Fruit fly (Drosophila melanogaster) whole organism, embryonic: ENCODE measurements around the gene CG33687.

Experiments
- CG10431 ChIP-seq: fragments of 200-800 bp; sonication (Bioruptor generic); optimal IDR thresholded peaks from 3 replicates; lab custom pipeline; 2018; ENCODE audit warnings: missing biosample characterization, mild to moderate bottlenecking, missing genetic modification characterization
- CG15601 ChIP-seq: fragments of 200-800 bp; sonication (Bioruptor generic); optimal IDR thresholded peaks from 3 replicates; lab custom pipeline; 2019; ENCODE audit warnings: missing biosample characterization, mild to moderate bottlenecking, missing genetic modification characterization, moderate library complexity
- CG17186 ChIP-seq: fragments of 200-800 bp; sonication (Bioruptor generic); optimal IDR thresholded peaks from 3 replicates; lab custom pipeline; 2017; ENCODE audit warnings: missing biosample characterization, missing genetic modification reagents, missing genetic modification characterization
- CG17359 ChIP-seq: fragments of 200-800 bp; sonication (Bioruptor generic); optimal IDR thresholded peaks from 3 replicates; lab custom pipeline; 2018; ENCODE audit warnings: missing biosample characterization, mild to moderate bottlenecking, missing genetic modification characterization, moderate library complexity
- CG1832 ChIP-seq: fragments of 200-800 bp; sonication (Bioruptor generic); optimal IDR thresholded peaks from 2 replicates; lab custom pipeline; 2017; ENCODE audit warnings: missing biosample characterization, mild to moderate bottlenecking, missing genetic modification characterization, inconsistent platforms
- CG30403 ChIP-seq: fragments of 200-800 bp; sonication (Bioruptor generic); optimal IDR thresholded peaks from 3 replicates; lab custom pipeline; 2016; ENCODE audit warnings: missing biosample characterization, missing genetic modification characterization
- CG9437 ChIP-seq: fragments of 200-800 bp; sonication (Bioruptor generic); optimal IDR thresholded peaks from 2 replicates; lab custom pipeline; 2018; ENCODE audit warnings: missing biosample characterization, mild to moderate bottlenecking, missing genetic modification characterization
- Chrac-16 ChIP-seq: fragments of 200-800 bp; sonication (Bioruptor generic); optimal IDR thresholded peaks from 3 replicates; lab custom pipeline; 2016; ENCODE audit warnings: missing biosample characterization, missing genetic modification characterization
- Dref ChIP-seq: fragments of 200-800 bp; sonication (Bioruptor generic); IDR thresholded peaks from 2 replicates; pipeline ENCODE4 v1.3.6; 2022; ENCODE audit warnings: missing biosample characterization, missing genetic modification characterization
- slbo ChIP-seq: fragments of 200-800 bp; sonication (Bioruptor generic); IDR thresholded peaks from 2 replicates; pipeline ENCODE4 v1.3.6; 2022; ENCODE audit warnings: missing biosample characterization, missing genetic modification characterization

DNA sequence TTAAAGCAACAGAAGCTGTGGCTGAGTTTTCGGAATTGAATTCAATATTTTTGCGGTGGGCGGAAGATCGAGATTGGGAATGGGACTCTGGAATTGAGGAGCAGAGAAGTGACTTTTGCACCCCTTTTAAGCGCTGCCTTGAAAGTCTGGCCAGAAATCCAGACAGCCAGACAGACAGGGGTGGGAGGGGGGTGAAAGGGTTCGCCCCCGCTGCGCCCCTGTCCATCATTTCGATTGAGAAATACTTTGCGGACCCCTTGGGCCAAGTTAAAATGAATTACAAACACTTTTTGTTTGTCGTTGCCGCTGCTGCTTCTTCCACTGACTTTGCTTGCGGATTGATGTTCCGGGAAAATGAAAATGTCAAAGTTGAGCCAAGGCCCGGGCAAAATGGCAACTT is 14.2 kb upstream of the CG33687 start:
- TF ChIP-seq CG10431 (GFP tag; lab: Kevin White, UChicago) (no peak), Dref (GFP tag; lab: Robert Waterston, UW) (no peak), CG9437 (GFP tag; lab: Kevin White, UChicago) (no peak), CG15601 (tag; lab: Kevin White, UChicago) (no peak), CG17186 (no peak), CG17359 (tag; lab: Kevin White, UChicago) (no peak), CG1832 (GFP tag; lab: Kevin White, UChicago) (no peak), CG30403 (GFP tag; lab: Kevin White, UChicago) (no peak), Chrac-16 (GFP tag; lab: Kevin White, UChicago) (no peak), slbo (GFP tag; lab: Robert Waterston, UW) (no peak)
